Worm (Caenorhabditis elegans) whole organism, L2 larva: ENCODE measurements around the gene rom-2.

Source experiments
- fos-1 ChIP-seq: fragments of 150-350 bp; optimal IDR thresholded peaks from 2 replicates; lab custom pipeline; 2014; ENCODE audit warnings: missing biosample characterization, missing genetic modification characterization
- nhr-77 ChIP-seq: fragments of 150-350 bp; optimal IDR thresholded peaks from 2 replicates; lab custom pipeline; 2014; ENCODE audit warnings: missing biosample characterization, missing genetic modification characterization
- ztf-1 ChIP-seq: fragments of 200-800 bp; sonication (Bioruptor generic); conservative IDR thresholded peaks from 2 replicates; pipeline ENCODE4 v1.3.6; 2022; ENCODE audit warnings: missing genetic modification characterization, missing compliant biosample characterization

ce11 chrIII:9638159-9638754, 42.8 kb upstream of the rom-2 start:
- TF ChIP-seq ztf-1 = no peak
- TF ChIP-seq nhr-77 (tag; lab: Kevin White, UChicago) = no peak
- TF ChIP-seq fos-1 (tag; lab: Kevin White, UChicago) = peak; percentile 62
